Fruit fly (Drosophila melanogaster) whole organism, adult: Measurements from ENCODE around the gene CG32079.

ENCODE experiments used
- CG12768 ChIP-seq: fragments of 200-800 bp; sonication (Bioruptor generic); optimal IDR thresholded peaks from 2 replicates; lab custom pipeline; 2017; ENCODE audit warnings: missing biosample characterization, missing genetic modification characterization, mild to moderate bottlenecking, moderate library complexity, missing genetic modification reagents
- CG14711 ChIP-seq: fragments of 200-800 bp; sonication (Bioruptor generic); optimal IDR thresholded peaks from 2 replicates; lab custom pipeline; 2018; ENCODE audit warnings: missing biosample characterization, mild to moderate bottlenecking, missing genetic modification characterization, moderate library complexity
- CG1620 ChIP-seq: fragments of 200-800 bp; sonication (Bioruptor generic); optimal IDR thresholded peaks from 2 replicates; lab custom pipeline; 2016; ENCODE audit warnings: missing biosample characterization, missing genetic modification characterization
- Clk ChIP-seq: fragments of 200-800 bp; sonication (Bioruptor generic); optimal IDR thresholded peaks from 2 replicates; lab custom pipeline; 2017; ENCODE audit warnings: missing biosample characterization, missing genetic modification characterization
- Crg-1 ChIP-seq: fragments of 200-800 bp; sonication (Bioruptor generic); optimal IDR thresholded peaks from 2 replicates; lab custom pipeline; 2016; ENCODE audit warnings: missing biosample characterization, missing genetic modification characterization
- Hr96 ChIP-seq: fragments of 200-800 bp; sonication (Bioruptor generic); optimal IDR thresholded peaks from 2 replicates; lab custom pipeline; 2016; ENCODE audit warnings: missing biosample characterization, missing genetic modification characterization
- Mnt ChIP-seq: fragments of 200-800 bp; sonication (Bioruptor generic); optimal IDR thresholded peaks from 2 replicates; lab custom pipeline; 2016; ENCODE audit warnings: missing biosample characterization, mild to moderate bottlenecking, missing genetic modification characterization
- bab1 ChIP-seq: fragments of 200-800 bp; sonication (Bioruptor generic); optimal IDR thresholded peaks from 3 replicates; lab custom pipeline; 2019; ENCODE audit warnings: missing biosample characterization, mild to moderate bottlenecking, missing genetic modification characterization, moderate library complexity
- kay ChIP-seq: fragments of 200-800 bp; sonication (Bioruptor generic); peaks from one replicate; lab custom pipeline; 2016; ENCODE audit warnings: missing biosample characterization, missing genetic modification characterization, borderline replicate concordance
- tj ChIP-seq: fragments of 200-800 bp; sonication (Bioruptor generic); optimal IDR thresholded peaks from 3 replicates; lab custom pipeline; 2017; ENCODE audit warnings: missing biosample characterization, mild to moderate bottlenecking, missing genetic modification characterization, moderate library complexity

- no peak for TF ChIP-seq bab1 (GFP tag; lab: Kevin White, UChicago)
- no peak for TF ChIP-seq CG14711 (tag; lab: Kevin White, UChicago)
- TF ChIP-seq Hr96 (GFP tag; lab: Kevin White, UChicago), result no peak
- no peak for TF ChIP-seq Mnt (GFP tag; lab: Kevin White, UChicago)
- no peak for TF ChIP-seq kay (GFP tag; lab: Kevin White, UChicago)
- no peak for TF ChIP-seq CG1620
- TF ChIP-seq Crg-1 (GFP tag; lab: Kevin White, UChicago), result no peak
- TF ChIP-seq tj, result no peak
- no peak for TF ChIP-seq Clk (GFP tag; lab: Kevin White, UChicago)
- TF ChIP-seq CG12768 (GFP tag; lab: Kevin White, UChicago), result no peak
Observed at dm6 chr3L:11052760-11053259, 27.4 kb downstream of the CG32079 start.
